Fruit fly (Drosophila melanogaster): ENCODE data around the gene Pka-R1.

The Pka-R1 gene

DNA sequence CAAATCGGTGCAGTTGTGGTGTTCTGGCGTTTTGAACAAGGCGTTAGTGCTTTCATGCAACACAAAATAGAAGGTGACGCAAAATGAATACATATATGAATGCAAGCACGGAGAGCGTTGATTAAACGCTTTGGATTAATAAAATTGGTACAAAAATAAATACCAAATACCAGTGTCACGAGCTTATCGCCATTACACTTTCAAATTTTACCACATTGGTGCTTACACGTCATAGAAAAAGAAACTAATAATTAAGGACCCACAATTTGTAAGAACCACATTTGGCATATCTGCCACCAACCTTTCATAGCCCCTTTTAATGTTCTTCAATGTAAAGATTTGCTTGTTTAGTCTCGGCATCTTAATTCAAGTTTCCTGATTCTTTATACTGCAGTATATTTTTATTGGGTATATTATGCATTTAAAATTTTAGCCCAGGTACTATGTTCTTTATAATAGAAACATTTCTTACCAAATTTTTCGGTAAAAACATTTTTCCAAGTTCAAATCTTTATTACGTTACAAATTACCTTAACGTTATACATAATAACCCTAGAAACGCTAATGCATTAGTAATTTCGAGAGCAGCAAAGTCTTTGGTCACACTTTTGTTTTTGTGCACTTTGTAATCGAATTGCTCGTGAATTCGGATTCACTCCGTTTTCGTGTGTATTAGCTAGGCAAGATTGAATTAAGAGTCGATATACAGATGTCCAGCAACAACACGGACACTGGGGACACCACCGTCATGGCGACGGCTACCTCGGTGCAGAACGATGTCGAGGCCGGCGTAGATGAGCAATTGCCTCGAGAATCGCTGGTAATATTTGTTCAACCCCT, 37.5 kb upstream of the Pka-R1 start, which contains the start of the genes Pex16 and Pex14 (continued):
- TF ChIP-seq ssp (GFP tag; IDR thresholded peaks at IDR 0.05) (peak; percentile 63), vfl (GFP tag; optimal IDR thresholded peaks at IDR 0.05) (peak; percentile 65), CG9437 (GFP tag; optimal IDR thresholded peaks at IDR 0.05) (peak; percentile 100), tio (GFP tag; optimal IDR thresholded peaks at IDR 0.05) (no peak), NK7.1 (GFP tag; optimal IDR thresholded peaks at IDR 0.05) (peak; percentile 66), CG17385 (GFP tag; optimal IDR thresholded peaks at IDR 0.05) (peak; percentile 30), CG1792 (GFP tag; optimal IDR thresholded peaks at IDR 0.05) (peak; percentile 29), CG1647 (GFP tag; optimal IDR thresholded peaks at IDR 0.05) (peak; percentile 52), CG12769 (tag; optimal IDR thresholded peaks at IDR 0.05) (no peak), fd3F (GFP tag; optimal IDR thresholded peaks at IDR 0.05) (peak; percentile 59), CG13775 (GFP tag; optimal IDR thresholded peaks at IDR 0.05) (peak; percentile 75), Dip3 (GFP tag; optimal IDR thresholded peaks at IDR 0.05) (peak; percentile 69), chm (GFP tag; IDR thresholded peaks at IDR 0.05) (peak; percentile 62), slbo (GFP tag; IDR thresholded peaks at IDR 0.05) (peak; percentile 88), pan (optimal IDR thresholded peaks at IDR 0.05) (no peak), pan (GFP tag; optimal IDR thresholded peaks at IDR 0.05 in 1 of 2, IDR thresholded peaks at IDR 0.05 in 1 of 2) (peak in 1 of 2 experiments; percentile 77), schlank (tag; optimal IDR thresholded peaks at IDR 0.05) (peak; percentile 27), HLH54F (GFP tag; optimal IDR thresholded peaks at IDR 0.05) (peak; percentile 77), CG16813 (GFP tag; IDR thresholded peaks at IDR 0.05; ENCODE audit: partially characterized antibody) (no peak), sens (GFP tag) (peak; percentile 96), Kr (GFP tag; optimal IDR thresholded peaks at IDR 0.05) (no peak), repo (GFP tag; optimal IDR thresholded peaks at IDR 0.05) (peak; percentile 70), CG3847 (GFP tag; IDR thresholded peaks at IDR 0.05) (peak; percentile 78), CG6175 (GFP tag; IDR thresholded peaks at IDR 0.05) (peak; percentile 58; the same call in 1 of the 3 replicates), lilli (GFP tag; optimal IDR thresholded peaks at IDR 0.05) (peak; percentile 85), vnd (GFP tag; IDR thresholded peaks at IDR 0.05; ENCODE audit: partially characterized antibody) (no peak), Optix (GFP tag; IDR thresholded peaks at IDR 0.05) (peak; percentile 55; the same call in 1 of the 3 replicates), CG14441 (GFP tag; IDR thresholded peaks at IDR 0.05) (peak; percentile 76), YL-1 (GFP tag; optimal IDR thresholded peaks at IDR 0.05) (peak; percentile 47), CG9609 (GFP tag; optimal IDR thresholded peaks at IDR 0.05) (peak; percentile 85), corto (GFP tag; optimal IDR thresholded peaks at IDR 0.05) (no peak), CG8924 (tag; optimal IDR thresholded peaks at IDR 0.05) (peak; percentile 63), cas (GFP tag; IDR thresholded peaks at IDR 0.05) (no peak), CG9797 (GFP tag; optimal IDR thresholded peaks at IDR 0.05) (peak; percentile 47), Med (GFP tag) (peak; percentile 96), Six4 (GFP tag; optimal IDR thresholded peaks at IDR 0.05) (peak; percentile 53), Ets97D (GFP tag; optimal IDR thresholded peaks at IDR 0.05) (peak; percentile 38), NfI (GFP tag; optimal IDR thresholded peaks at IDR 0.05) (peak; percentile 69), ci (GFP tag; IDR thresholded peaks at IDR 0.05) (peak; percentile 70), CG5180 (GFP tag; optimal IDR thresholded peaks at IDR 0.05) (no peak), lmd (GFP tag; IDR thresholded peaks at IDR 0.05) (peak; percentile 80), CG17186 (GFP tag; optimal IDR thresholded peaks at IDR 0.05) (peak; percentile 36), CG17359 (tag; optimal IDR thresholded peaks at IDR 0.05) (peak; percentile 60), ash1 (GFP tag; optimal IDR thresholded peaks at IDR 0.05) (no peak), ap (GFP tag; IDR thresholded peaks at IDR 0.05) (peak; percentile 34; the same call in 1 of the 2 replicates), bowl (GFP tag; IDR thresholded peaks at IDR 0.05) (no peak), Ssrp (tag; optimal IDR thresholded peaks at IDR 0.05) (peak; percentile 65), fd96Cb (tag; optimal IDR thresholded peaks at IDR 0.05) (peak; percentile 58), disco-r (GFP tag; optimal IDR thresholded peaks at IDR 0.05) (peak; percentile 48), Nf-YB (GFP tag; optimal IDR thresholded peaks at IDR 0.05) (peak; percentile 27)
